Worm (Caenorhabditis elegans) whole organism, midembryonic: ENCODE measurements around the gene T07F12.1.

Source experiments
- T22C8.4 ChIP-seq: fragments of 200-800 bp; sonication (Bioruptor generic); IDR thresholded peaks from 2 replicates; pipeline ENCODE4 v1.3.6; 2022; ENCODE audit warnings: missing genetic modification characterization, missing compliant biosample characterization
- cog-1 ChIP-seq: sonication (generic microtip); optimal IDR thresholded peaks from 2 replicates; lab custom pipeline; 2016; ENCODE audit warnings: missing genetic modification characterization, missing compliant biosample characterization
- flt-1 ChIP-seq: fragments of 200-800 bp; sonication (Bioruptor generic); IDR thresholded peaks from 2 replicates; pipeline ENCODE4 v1.3.6; 2022; ENCODE audit warnings: missing genetic modification characterization, missing compliant biosample characterization
- klf-2 ChIP-seq: fragments of 200-800 bp; sonication (Bioruptor generic); conservative IDR thresholded peaks from 2 replicates; pipeline ENCODE4 v1.3.6; 2022; ENCODE audit warnings: missing genetic modification reagents, missing genetic modification characterization, missing compliant biosample characterization
- med-1 ChIP-seq: sonication (generic microtip); optimal IDR thresholded peaks from 2 replicates; lab custom pipeline; 2017; ENCODE audit warnings: missing genetic modification characterization, mild to moderate bottlenecking, missing compliant biosample characterization, antibody characterized with exemption, missing genetic modification reagents; ENCODE audit not compliant: insufficient read depth
- ref-1 ChIP-seq: fragments of 200-800 bp; sonication (Bioruptor generic); conservative IDR thresholded peaks from 2 replicates; pipeline ENCODE4 v1.3.6; 2022; ENCODE audit warnings: missing genetic modification reagents, missing genetic modification characterization, missing compliant biosample characterization
- tab-1 ChIP-seq: fragments of 200-800 bp; sonication (Bioruptor generic); IDR thresholded peaks from 2 replicates; pipeline ENCODE4 v1.3.6; 2022; ENCODE audit warnings: missing genetic modification characterization, missing compliant biosample characterization
- ztf-23 ChIP-seq: fragments of 200-800 bp; sonication (Bioruptor generic); IDR thresholded peaks from 2 replicates; pipeline ENCODE4 v1.3.6; 2022; ENCODE audit warnings: missing genetic modification reagents, missing genetic modification characterization, missing compliant biosample characterization
- ztf-29 ChIP-seq: fragments of 200-800 bp; sonication (Bioruptor generic); IDR thresholded peaks from 2 replicates; pipeline ENCODE4 v1.3.6; 2022; ENCODE audit warnings: missing genetic modification reagents, missing genetic modification characterization, missing compliant biosample characterization

DNA sequence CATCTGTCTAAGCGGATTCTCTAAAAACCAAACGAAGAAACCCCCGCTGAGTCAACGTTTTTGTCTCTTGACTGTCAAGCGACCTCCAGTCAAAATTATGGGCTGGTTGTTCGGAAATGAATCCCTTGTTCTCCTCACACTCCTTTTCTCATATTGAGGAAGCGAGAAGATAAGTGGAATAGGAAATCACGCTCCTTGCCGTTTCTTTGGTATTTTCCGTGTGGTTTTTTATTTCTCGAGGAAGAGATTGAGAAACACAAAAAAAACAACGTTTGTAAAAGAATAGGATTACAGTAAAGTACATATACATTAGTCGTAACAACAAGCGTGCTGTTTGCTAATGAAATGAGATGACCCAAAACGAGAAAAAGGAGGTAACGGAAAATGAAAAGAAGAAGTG lies 17.0 kb upstream of the T07F12.1 start, which contains the start of gene tsp-14:
- no peak for TF ChIP-seq flt-1 (GFP tag; lab: Robert Waterston, UW)
- TF ChIP-seq ztf-23: no peak
- no peak for TF ChIP-seq med-1 (GFP tag; lab: Kevin White, UChicago)
- no peak for TF ChIP-seq cog-1 (tag; lab: Kevin White, UChicago)
- TF ChIP-seq ref-1 (GFP tag; lab: Robert Waterston, UW): no peak
- TF ChIP-seq ztf-29 (GFP tag; lab: Robert Waterston, UW): no peak
- no peak for TF ChIP-seq T22C8.4
- no peak for TF ChIP-seq klf-2 (GFP tag; lab: Robert Waterston, UW)
- TF ChIP-seq tab-1: no peak
